Worm (Caenorhabditis elegans): Measurements from ENCODE around the gene D1054.5.

ce11 chrV:10747263-10747951 is 29.0 kb downstream of the D1054.5 start, which contains the start of the genes selt-1.2 and F28H7.2:
- TF ChIP-seq lin-13 (tag; optimal IDR thresholded peaks at IDR 0.05): no peak
- TF ChIP-seq blmp-1 (tag; optimal IDR thresholded peaks at IDR 0.05): no peak
- TF ChIP-seq unc-39 (tag; optimal IDR thresholded peaks at IDR 0.05): no peak
- TF ChIP-seq ztf-11 (tag; optimal IDR thresholded peaks at IDR 0.05): no peak
- no peak for TF ChIP-seq zip-8 (tag; optimal IDR thresholded peaks at IDR 0.05)
